Fruit fly (Drosophila melanogaster) whole organism, pupa: ENCODE data around the gene CG12194.

Source experiments
- CG14655 ChIP-seq: fragments of 200-800 bp; sonication (Bioruptor generic); optimal IDR thresholded peaks from 3 replicates; lab custom pipeline; 2017; ENCODE audit warnings: mild to moderate bottlenecking, missing biosample characterization, missing genetic modification reagents, missing genetic modification characterization
- CG15710 ChIP-seq: fragments of 200-800 bp; sonication (Bioruptor generic); optimal IDR thresholded peaks from 2 replicates; lab custom pipeline; 2018; ENCODE audit warnings: missing biosample characterization, mild to moderate bottlenecking, missing genetic modification characterization, moderate library complexity
- CG17806 ChIP-seq: fragments of 200-800 bp; sonication (Bioruptor generic); optimal IDR thresholded peaks from 2 replicates; lab custom pipeline; 2018; ENCODE audit warnings: missing biosample characterization, mild to moderate bottlenecking, missing genetic modification characterization, moderate library complexity
- CG34367 ChIP-seq: fragments of 200-800 bp; sonication (Bioruptor generic); optimal IDR thresholded peaks from 2 replicates; lab custom pipeline; 2018; ENCODE audit warnings: missing biosample characterization, mild to moderate bottlenecking, missing genetic modification characterization
- CG8301 ChIP-seq: fragments of 200-800 bp; sonication (Bioruptor generic); optimal IDR thresholded peaks from 2 replicates; lab custom pipeline; 2018; ENCODE audit warnings: missing biosample characterization, mild to moderate bottlenecking, missing genetic modification characterization
- Pif1A ChIP-seq: fragments of 200-800 bp; sonication (Bioruptor generic); optimal IDR thresholded peaks from 3 replicates; lab custom pipeline; 2016; ENCODE audit warnings: missing biosample characterization, missing genetic modification characterization
- Snoo ChIP-seq: fragments of 200-800 bp; sonication (Bioruptor generic); optimal IDR thresholded peaks from 3 replicates; lab custom pipeline; 2017; ENCODE audit warnings: missing biosample characterization, mild to moderate bottlenecking, missing genetic modification characterization, inconsistent platforms
- fd96Ca ChIP-seq: fragments of 200-800 bp; sonication (Bioruptor generic); IDR thresholded peaks from 3 replicates; pipeline ENCODE4 v1.3.6; 2022; ENCODE audit warnings: missing biosample characterization, missing genetic modification characterization

- TF ChIP-seq CG17806 (tag; lab: Kevin White, UChicago) (no peak), CG8301 (tag; lab: Kevin White, UChicago) (no peak), Snoo (tag; lab: Kevin White, UChicago) (no peak), Pif1A (GFP tag; lab: Kevin White, UChicago) (no peak), CG14655 (GFP tag; lab: Kevin White, UChicago) (no peak), CG15710 (tag; lab: Kevin White, UChicago) (no peak), fd96Ca (GFP tag; lab: Robert Waterston, UW) (no peak), CG34367 (tag; lab: Kevin White, UChicago) (no peak)
These were observed 51.4 kb downstream of the CG12194 start, which contains the start of gene CG15625 for dm6 chr2L:4889451-4890045.
